Worm (Caenorhabditis elegans): ENCODE measurements around the gene C08B6.2.

DNA sequence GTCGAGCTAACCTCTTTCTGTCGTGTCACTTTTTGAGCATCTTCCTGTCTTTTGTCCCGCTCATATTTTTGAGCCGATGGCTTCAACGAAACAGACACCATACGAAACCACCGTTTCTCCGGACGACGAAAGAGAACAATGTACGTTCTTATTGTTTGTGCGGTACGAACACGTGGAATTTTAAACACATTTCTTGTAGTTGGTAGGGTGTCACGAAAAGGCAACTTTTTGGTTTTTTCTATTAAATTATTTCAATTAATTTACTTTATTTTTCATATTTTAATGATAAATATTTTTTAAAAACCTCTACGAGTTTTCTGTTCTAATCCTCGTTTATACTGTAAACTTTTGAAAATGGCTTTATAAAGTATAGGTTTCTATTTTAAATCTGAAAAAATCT, 14.4 kb upstream of the C08B6.2 start, which contains the start of gene R04B5.11:
- no peak for TF ChIP-seq ceh-30 (tag; optimal IDR thresholded peaks at IDR 0.05)
- TF ChIP-seq pqm-1 (tag; optimal IDR thresholded peaks at IDR 0.05): no peak
- TF ChIP-seq lin-11 (tag; optimal IDR thresholded peaks at IDR 0.05): no peak
- TF ChIP-seq hlh-30 (tag; optimal IDR thresholded peaks at IDR 0.05; ENCODE audit: insufficient read depth): no peak
- no peak for TF ChIP-seq elt-2 (tag; optimal IDR thresholded peaks at IDR 0.05)
- TF ChIP-seq fax-1 (tag; optimal IDR thresholded peaks at IDR 0.05): no peak
- TF ChIP-seq nhr-232 (tag; optimal IDR thresholded peaks at IDR 0.05): no peak
- no peak for TF ChIP-seq sdc-2 (tag; optimal IDR thresholded peaks at IDR 0.05)
- no peak for TF ChIP-seq nfya-1 (tag; optimal IDR thresholded peaks at IDR 0.05)
- TF ChIP-seq ztf-16 (tag; optimal IDR thresholded peaks at IDR 0.05): no peak
- TF ChIP-seq ahr-1 (tag; optimal IDR thresholded peaks at IDR 0.05): no peak
- no peak for TF ChIP-seq tbx-7 (tag; optimal IDR thresholded peaks at IDR 0.05)
- no peak for TF ChIP-seq C08G9.2 (tag; optimal IDR thresholded peaks at IDR 0.05)
- no peak for TF ChIP-seq ceh-9 (tag; optimal IDR thresholded peaks at IDR 0.05)
